Worm (Caenorhabditis elegans) whole organism, L2 larva: ENCODE measurements around the gene twk-26.

ENCODE experiments used
- ceh-82 ChIP-seq: fragments of 150-350 bp; optimal IDR thresholded peaks from 2 replicates; lab custom pipeline; 2014; ENCODE audit warnings: missing biosample characterization, missing genetic modification characterization
- elt-3 ChIP-seq: sonication (generic microtip); optimal IDR thresholded peaks from 2 replicates; lab custom pipeline; 2017; ENCODE audit warnings: missing biosample characterization, missing genetic modification characterization
- fos-1 ChIP-seq: fragments of 150-350 bp; optimal IDR thresholded peaks from 2 replicates; lab custom pipeline; 2014; ENCODE audit warnings: missing biosample characterization, missing genetic modification characterization
- snpc-4 ChIP-seq: fragments of 150-350 bp; optimal IDR thresholded peaks from 2 replicates; lab custom pipeline; 2014; ENCODE audit warnings: missing biosample characterization, missing genetic modification characterization
- unc-62 ChIP-seq: fragments of 150-350 bp; optimal IDR thresholded peaks from 2 replicates; lab custom pipeline; 2014; ENCODE audit warnings: missing biosample characterization, missing genetic modification reagents, missing genetic modification characterization
- ztf-4 ChIP-seq: fragments of 150-350 bp; optimal IDR thresholded peaks from 2 replicates; lab custom pipeline; 2014; ENCODE audit warnings: missing biosample characterization, missing genetic modification characterization

- TF ChIP-seq ztf-4 (tag; lab: Kevin White, UChicago) = no peak
- no peak for TF ChIP-seq fos-1
- TF ChIP-seq ceh-82 (tag; lab: Kevin White, UChicago) = no peak
- TF ChIP-seq snpc-4 (tag; lab: Kevin White, UChicago) = no peak
- no peak for TF ChIP-seq unc-62
- TF ChIP-seq elt-3 (tag; lab: Kevin White, UChicago) = no peak
These were observed 45.4 kb downstream of the twk-26 start, which contains the start of gene Y48D7A.1 for ce11 chrX:3009190-3009589.
